Fruit fly (Drosophila melanogaster) whole organism, embryonic: ENCODE results near the gene Rim2.

Experiments used
- Ada2b ChIP-seq: fragments of 200-800 bp; sonication (Bioruptor generic); IDR thresholded peaks from 2 replicates; pipeline ENCODE4 v1.3.6; 2022; ENCODE audit warnings: missing biosample characterization, missing genetic modification characterization
- CG10209 ChIP-seq: fragments of 200-800 bp; sonication (Bioruptor generic); optimal IDR thresholded peaks from 3 replicates; lab custom pipeline; 2017; ENCODE audit warnings: missing biosample characterization, mild to moderate bottlenecking, missing genetic modification characterization, missing genetic modification reagents
- CG10654 ChIP-seq: fragments of 200-800 bp; sonication (Bioruptor generic); optimal IDR thresholded peaks from 2 replicates; lab custom pipeline; 2016; ENCODE audit warnings: missing biosample characterization, missing genetic modification characterization
- CG11093 ChIP-seq: fragments of 200-800 bp; sonication (Bioruptor generic); IDR thresholded peaks from 3 replicates; pipeline ENCODE4 v1.3.6; 2022; ENCODE audit warnings: missing biosample characterization, missing genetic modification characterization
- CG11560 ChIP-seq: fragments of 200-800 bp; sonication (Bioruptor generic); IDR thresholded peaks from 3 replicates; pipeline ENCODE4 v1.3.6; 2022; ENCODE audit warnings: missing biosample characterization, missing genetic modification characterization
- CG12769 ChIP-seq: fragments of 200-800 bp; sonication (Bioruptor generic); optimal IDR thresholded peaks from 2 replicates; lab custom pipeline; 2019; ENCODE audit warnings: missing biosample characterization, mild to moderate bottlenecking, missing genetic modification characterization, moderate library complexity
- CG12942 ChIP-seq: fragments of 200-800 bp; sonication (Bioruptor generic); optimal IDR thresholded peaks from 3 replicates; lab custom pipeline; 2016; ENCODE audit warnings: missing biosample characterization, missing genetic modification characterization
- CG13424 ChIP-seq: fragments of 200-800 bp; sonication (Bioruptor generic); optimal IDR thresholded peaks from 2 replicates; lab custom pipeline; 2019; ENCODE audit warnings: missing biosample characterization, mild to moderate bottlenecking, missing genetic modification characterization, moderate library complexity
- CG15269 ChIP-seq: fragments of 200-800 bp; sonication (Bioruptor generic); optimal IDR thresholded peaks from 2 replicates; lab custom pipeline; 2018; ENCODE audit warnings: missing biosample characterization, mild to moderate bottlenecking, missing genetic modification characterization, moderate library complexity
- CG15696 ChIP-seq: fragments of 200-800 bp; sonication (Bioruptor generic); optimal IDR thresholded peaks from 2 replicates; lab custom pipeline; 2019; ENCODE audit warnings: missing biosample characterization, mild to moderate bottlenecking, missing genetic modification characterization, moderate library complexity
- CG16863 ChIP-seq: fragments of 200-800 bp; sonication (Bioruptor generic); optimal IDR thresholded peaks from 3 replicates; lab custom pipeline; 2016; ENCODE audit warnings: missing biosample characterization, missing genetic modification characterization
- CG2678 ChIP-seq: fragments of 200-800 bp; sonication (Bioruptor generic); optimal IDR thresholded peaks from 3 replicates; lab custom pipeline; 2019; ENCODE audit warnings: missing biosample characterization, mild to moderate bottlenecking, missing genetic modification characterization, moderate library complexity
- CG30403 ChIP-seq: fragments of 200-800 bp; sonication (Bioruptor generic); optimal IDR thresholded peaks from 3 replicates; lab custom pipeline; 2016; ENCODE audit warnings: missing biosample characterization, missing genetic modification characterization
- CG7372 ChIP-seq: fragments of 200-800 bp; sonication (Bioruptor generic); IDR thresholded peaks from 2 replicates; pipeline ENCODE4 v1.3.6; 2022; ENCODE audit warnings: missing biosample characterization, missing genetic modification characterization
- CG7745 ChIP-seq: fragments of 200-800 bp; sonication (Bioruptor generic); optimal IDR thresholded peaks from 2 replicates; lab custom pipeline; 2018; ENCODE audit warnings: missing biosample characterization, mild to moderate bottlenecking, missing genetic modification characterization, moderate library complexity
- CG7839 ChIP-seq: fragments of 200-800 bp; sonication (Bioruptor generic); optimal IDR thresholded peaks from 3 replicates; lab custom pipeline; 2018; ENCODE audit warnings: missing biosample characterization, mild to moderate bottlenecking, missing genetic modification characterization, moderate library complexity
- CG8290 ChIP-seq, 3 experiments: fragments of 200-800 bp; sonication (Bioruptor generic); optimal IDR thresholded peaks; 2 replicates each; lab custom pipeline; 2016 to 2019; ENCODE audit warnings: missing biosample characterization in 3 of 3, missing genetic modification characterization in 3 of 3, mild to moderate bottlenecking in 2 of 3, moderate library complexity in 1 of 3
- Dbx ChIP-seq: fragments of 200-800 bp; sonication (Bioruptor generic); IDR thresholded peaks from 3 replicates; pipeline ENCODE4 v1.3.6; 2022; ENCODE audit warnings: missing biosample characterization, missing genetic modification characterization
- Dll ChIP-seq: fragments of 200-800 bp; sonication (Bioruptor generic); IDR thresholded peaks from 4 replicates; pipeline ENCODE4 v1.3.6; 2022; ENCODE audit warnings: missing biosample characterization, missing genetic modification characterization; ENCODE audit not compliant: partially characterized antibody
- Dref ChIP-seq: fragments of 200-800 bp; sonication (Bioruptor generic); IDR thresholded peaks from 2 replicates; pipeline ENCODE4 v1.3.6; 2022; ENCODE audit warnings: missing biosample characterization, missing genetic modification characterization
- Drgx ChIP-seq: fragments of 200-800 bp; sonication (Bioruptor generic); IDR thresholded peaks from 2 replicates; pipeline ENCODE4 v1.3.6; 2022; ENCODE audit warnings: missing biosample characterization, missing genetic modification characterization
- H15 ChIP-seq: fragments of 200-800 bp; sonication (Bioruptor generic); IDR thresholded peaks from 3 replicates; pipeline ENCODE4 v1.3.6; 2022; ENCODE audit warnings: missing biosample characterization, missing genetic modification characterization
- HHEX ChIP-seq: fragments of 200-800 bp; sonication (Bioruptor generic); optimal IDR thresholded peaks from 3 replicates; lab custom pipeline; 2017; ENCODE audit warnings: missing biosample characterization, mild to moderate bottlenecking, missing genetic modification characterization, missing genetic modification reagents
- Hand ChIP-seq: fragments of 200-800 bp; sonication (Bioruptor generic); optimal IDR thresholded peaks from 2 replicates; lab custom pipeline; 2017; ENCODE audit warnings: mild to moderate bottlenecking, missing biosample characterization, missing genetic modification reagents, missing genetic modification characterization
- Hmx ChIP-seq: fragments of 200-800 bp; sonication (Bioruptor generic); optimal IDR thresholded peaks from 2 replicates; lab custom pipeline; 2016; ENCODE audit warnings: missing biosample characterization, missing genetic modification characterization
- Hr3 ChIP-seq: fragments of 200-800 bp; sonication (Bioruptor generic); optimal IDR thresholded peaks from 3 replicates; lab custom pipeline; 2016; ENCODE audit warnings: missing biosample characterization, missing genetic modification characterization
- Usf ChIP-seq: fragments of 200-800 bp; sonication (Bioruptor generic); optimal IDR thresholded peaks from 2 replicates; lab custom pipeline; 2017; ENCODE audit warnings: missing genotype, missing biosample characterization, missing genetic modification characterization
- abd-A ChIP-seq: fragments of 200-800 bp; sonication (Bioruptor generic); optimal IDR thresholded peaks from 3 replicates; lab custom pipeline; 2019; ENCODE audit warnings: missing biosample characterization, mild to moderate bottlenecking, missing genetic modification characterization, moderate library complexity
- ci ChIP-seq: fragments of 200-800 bp; sonication (Bioruptor generic); IDR thresholded peaks from 3 replicates; pipeline ENCODE4 v1.3.6; 2022; ENCODE audit warnings: missing biosample characterization, missing genetic modification characterization
- croc ChIP-seq: fragments of 200-800 bp; sonication (Bioruptor generic); conservative IDR thresholded peaks from 3 replicates; pipeline ENCODE4 v1.3.6; 2022; ENCODE audit warnings: missing biosample characterization, missing genetic modification characterization
- esg ChIP-seq: fragments of 200-800 bp; sonication (Bioruptor generic); conservative IDR thresholded peaks from 2 replicates; pipeline ENCODE4 v1.3.6; 2022; ENCODE audit warnings: missing biosample characterization, missing genetic modification characterization
- her ChIP-seq: fragments of 200-800 bp; sonication (Bioruptor generic); optimal IDR thresholded peaks from 2 replicates; lab custom pipeline; 2016; ENCODE audit warnings: missing biosample characterization, missing genetic modification characterization
- insv ChIP-seq, 2 experiments: fragments of 200-800 bp; sonication (Bioruptor generic); optimal IDR thresholded peaks; 3 replicates each; lab custom pipeline; 2016 to 2018; ENCODE audit warnings: missing biosample characterization in 2 of 2, missing genetic modification characterization in 2 of 2
- kay ChIP-seq: fragments of 200-800 bp; sonication (Bioruptor generic); optimal IDR thresholded peaks from 2 replicates; lab custom pipeline; 2016; ENCODE audit warnings: missing biosample characterization, missing genetic modification characterization
- lola ChIP-seq, 3 experiments: fragments of >200 bp in 2 of 3; fragments of 200-800 bp in 1 of 3; sonication (Bioruptor generic) in 1 of 3; optimal IDR thresholded peaks; 2 replicates each; lab custom pipeline; 2017 to 2019; ENCODE audit warnings: missing biosample characterization in 3 of 3, missing genetic modification characterization in 3 of 3, mild to moderate bottlenecking in 1 of 3, moderate library complexity in 1 of 3
- maf-S ChIP-seq: fragments of 200-800 bp; sonication (Bioruptor generic); optimal IDR thresholded peaks from 2 replicates; lab custom pipeline; 2016; ENCODE audit warnings: missing biosample characterization, missing genetic modification characterization
- nmo ChIP-seq: fragments of 200-800 bp; sonication (Bioruptor generic); optimal IDR thresholded peaks from 2 replicates; lab custom pipeline; 2018; ENCODE audit warnings: missing biosample characterization, mild to moderate bottlenecking, missing genetic modification characterization, moderate library complexity
- nom ChIP-seq: fragments of 200-800 bp; sonication (Bioruptor generic); optimal IDR thresholded peaks from 2 replicates; lab custom pipeline; 2017; ENCODE audit warnings: missing biosample characterization, missing genetic modification characterization, mild to moderate bottlenecking, moderate library complexity, missing genetic modification reagents
- pan ChIP-seq, 4 experiments: fragments of >200 bp in 3 of 4; fragments of 200-800 bp in 1 of 4; sonication (Bioruptor generic) in 1 of 4; optimal IDR thresholded peaks in 3 of 4; IDR thresholded peaks in 1 of 4; 2 replicates each; pipeline versions ENCODE4 v1.3.6 to Lab custom; 2017 to 2022; ENCODE audit warnings: missing biosample characterization in 2 of 4, missing genetic modification characterization in 2 of 4, mixed read lengths in 1 of 4
- psq ChIP-seq: fragments of 200-800 bp; sonication (Bioruptor generic); optimal IDR thresholded peaks from 2 replicates; lab custom pipeline; 2017; ENCODE audit warnings: missing biosample characterization, missing genetic modification characterization
- sim ChIP-seq: fragments of 200-800 bp; sonication (Bioruptor generic); IDR thresholded peaks from 2 replicates; pipeline ENCODE4 v1.3.6; 2022; ENCODE audit warnings: missing biosample characterization, missing genetic modification characterization
- slbo ChIP-seq: fragments of 200-800 bp; sonication (Bioruptor generic); IDR thresholded peaks from 2 replicates; pipeline ENCODE4 v1.3.6; 2022; ENCODE audit warnings: missing biosample characterization, missing genetic modification characterization
- sqz ChIP-seq: fragments of 200-800 bp; sonication (Bioruptor generic); optimal IDR thresholded peaks from 3 replicates; lab custom pipeline; 2018; ENCODE audit warnings: missing biosample characterization, mild to moderate bottlenecking, missing genetic modification characterization
- toy ChIP-seq: fragments of 200-800 bp; sonication (Bioruptor generic); IDR thresholded peaks from 2 replicates; pipeline ENCODE4 v1.3.6; 2022; ENCODE audit warnings: missing biosample characterization, missing genetic modification characterization
- trem ChIP-seq: fragments of 200-800 bp; optimal IDR thresholded peaks from 3 replicates; lab custom pipeline; 2019; ENCODE audit warnings: missing biosample characterization, mild to moderate bottlenecking, missing genetic modification characterization, moderate library complexity
- tx ChIP-seq: fragments of 200-800 bp; sonication (Bioruptor generic); optimal IDR thresholded peaks from 2 replicates; lab custom pipeline; 2016; ENCODE audit warnings: missing biosample characterization, missing genetic modification characterization
- yki ChIP-seq: fragments of >200 bp; optimal IDR thresholded peaks from 3 replicates; lab custom pipeline; 2018
- zen ChIP-seq: fragments of 200-800 bp; sonication (Bioruptor generic); optimal IDR thresholded peaks from 3 replicates; lab custom pipeline; 2018; ENCODE audit warnings: missing biosample characterization, mild to moderate bottlenecking, missing genetic modification characterization, moderate library complexity
- zfh1 ChIP-seq: fragments of 200-800 bp; sonication (Bioruptor generic); IDR thresholded peaks from 3 replicates; pipeline ENCODE4 v1.3.6; 2022; ENCODE audit warnings: missing biosample characterization, missing genetic modification characterization
- zfh2 ChIP-seq: fragments of 200-800 bp; sonication (Bioruptor generic); optimal IDR thresholded peaks from 2 replicates; lab custom pipeline; 2016; ENCODE audit warnings: missing biosample characterization, missing genetic modification characterization

Rim2 gene

dm6 chr2L:1715699-1716333, 8.4 kb downstream of the Rim2 start, which contains the start of gene frtz (continued):
- TF ChIP-seq ci (GFP tag; lab: Robert Waterston, UW), result peak; percentile 41; the same call in 2 of the 3 replicates
- TF ChIP-seq CG12769, result no peak
- no peak for TF ChIP-seq CG7372 (GFP tag; lab: Robert Waterston, UW)
- no peak for TF ChIP-seq CG10209 (GFP tag; lab: Kevin White, UChicago)
- no peak for TF ChIP-seq H15 (GFP tag; lab: Robert Waterston, UW)
- no peak for TF ChIP-seq abd-A (tag; lab: Kevin White, UChicago)
- no peak for TF ChIP-seq yki (lab: Kevin White, UChicago)
- peak; percentile 42; the same call in 1 of the 3 replicates for TF ChIP-seq Dbx (GFP tag; lab: Robert Waterston, UW)
- no peak for TF ChIP-seq zfh2
- TF ChIP-seq Dll (GFP tag; lab: Robert Waterston, UW), result peak; percentile 80
- no peak for TF ChIP-seq Hand (GFP tag; lab: Kevin White, UChicago)
- TF ChIP-seq nom (GFP tag; lab: Kevin White, UChicago), result no peak
- peak; percentile 43; the same call in 1 of the 2 replicates for TF ChIP-seq slbo (GFP tag; lab: Robert Waterston, UW)
- TF ChIP-seq Hr3 (GFP tag; lab: Kevin White, UChicago), result no peak
- no peak for TF ChIP-seq tx (GFP tag; lab: Kevin White, UChicago)
- no peak for TF ChIP-seq CG13424 (tag; lab: Kevin White, UChicago)
- TF ChIP-seq CG7745 (tag; lab: Kevin White, UChicago), result no peak
- no peak for TF ChIP-seq HHEX (GFP tag; lab: Kevin White, UChicago)
- no peak for TF ChIP-seq kay
- TF ChIP-seq croc (GFP tag; lab: Robert Waterston, UW), result no peak
- peak; percentile 55 for TF ChIP-seq trem (tag; lab: Kevin White, UChicago)
- no peak for TF ChIP-seq CG7839
- no peak for TF ChIP-seq CG16863
- TF ChIP-seq CG2678 (tag; lab: Kevin White, UChicago), result no peak
- peak; percentile 53 for TF ChIP-seq Dref (GFP tag; lab: Robert Waterston, UW)
- TF ChIP-seq Hmx (GFP tag; lab: Kevin White, UChicago), result no peak
- TF ChIP-seq CG30403 (GFP tag; lab: Kevin White, UChicago), result no peak
- TF ChIP-seq insv (GFP tag; optimal IDR thresholded peaks at IDR 0.05; lab: Kevin White, UChicago), result no peak
- no peak for TF ChIP-seq CG12942
- TF ChIP-seq Ada2b (GFP tag; lab: Robert Waterston, UW), result no peak
- TF ChIP-seq CG15269 (tag; lab: Kevin White, UChicago), result no peak
- TF ChIP-seq maf-S, result no peak
- TF ChIP-seq CG15696 (tag; lab: Kevin White, UChicago), result no peak
- no peak for TF ChIP-seq Usf (GFP tag; lab: Kevin White, UChicago)
- no peak for TF ChIP-seq esg (GFP tag; lab: Robert Waterston, UW)
- TF ChIP-seq CG11560 (tag; lab: Robert Waterston, UW), result no peak
- no peak for TF ChIP-seq toy
- TF ChIP-seq CG10654 (GFP tag; lab: Kevin White, UChicago), result no peak
- no peak for TF ChIP-seq zen (tag; lab: Kevin White, UChicago)
- no peak for TF ChIP-seq psq (GFP tag; lab: Kevin White, UChicago)
- peak; percentile 32 for TF ChIP-seq nmo (GFP tag; lab: Kevin White, UChicago)
- TF ChIP-seq zfh1 (GFP tag; lab: Robert Waterston, UW), result peak; percentile 55; the same call in 1 of the 3 replicates
- TF ChIP-seq CG8290 (GFP tag; optimal IDR thresholded peaks at IDR 0.05; lab: Kevin White, UChicago), result no peak
- no peak for TF ChIP-seq CG8290 (tag; optimal IDR thresholded peaks at IDR 0.05; lab: Kevin White, UChicago)
- no peak for TF ChIP-seq pan (optimal IDR thresholded peaks at IDR 0.05; lab: Kevin White, UChicago)
- no peak for TF ChIP-seq pan (GFP tag; optimal IDR thresholded peaks at IDR 0.05 in 1 of 2, IDR thresholded peaks at IDR 0.05 in 1 of 2)
- TF ChIP-seq sim (GFP tag; lab: Robert Waterston, UW), result no peak
- no peak for TF ChIP-seq CG11093
- no peak for TF ChIP-seq lola (GFP tag; optimal IDR thresholded peaks at IDR 0.05; lab: Kevin White, UChicago)
- TF ChIP-seq sqz (GFP tag; lab: Kevin White, UChicago), result no peak
- no peak for TF ChIP-seq Drgx (GFP tag; lab: Robert Waterston, UW)
- no peak for TF ChIP-seq her (GFP tag; lab: Kevin White, UChicago)
